Worm (Caenorhabditis elegans) whole organism, late embryonic: ENCODE data around the gene srx-90.

ENCODE experiments used
- C08G9.2 ChIP-seq: sonication (generic microtip); optimal IDR thresholded peaks from 2 replicates; lab custom pipeline; 2016; ENCODE audit warnings: mild to moderate bottlenecking, missing genetic modification characterization, moderate library complexity, missing compliant biosample characterization
- C38D4.7 ChIP-seq: fragments of 200-800 bp; sonication (Bioruptor generic); optimal IDR thresholded peaks from 2 replicates; lab custom pipeline; 2018; ENCODE audit warnings: mild to moderate bottlenecking, missing genetic modification characterization, moderate library complexity, missing compliant biosample characterization
- F13H6.1 ChIP-seq: sonication (generic microtip); optimal IDR thresholded peaks from 2 replicates; lab custom pipeline; 2016; ENCODE audit warnings: missing genetic modification characterization, missing compliant biosample characterization
- K02D7.2 ChIP-seq: sonication (generic microtip); optimal IDR thresholded peaks from 2 replicates; lab custom pipeline; 2017; ENCODE audit warnings: mild to moderate bottlenecking, missing genetic modification characterization, missing compliant biosample characterization
- T23F11.4 ChIP-seq: fragments of 200-800 bp; sonication (Bioruptor generic); optimal IDR thresholded peaks from 2 replicates; lab custom pipeline; 2018; ENCODE audit warnings: mild to moderate bottlenecking, missing genetic modification characterization, missing compliant biosample characterization
- ahr-1 ChIP-seq: sonication (generic microtip); optimal IDR thresholded peaks from 2 replicates; lab custom pipeline; 2016; ENCODE audit warnings: missing genetic modification characterization, missing compliant biosample characterization
- ceh-18 ChIP-seq: sonication (generic microtip); optimal IDR thresholded peaks from 2 replicates; lab custom pipeline; 2016; ENCODE audit warnings: missing genetic modification characterization, missing compliant biosample characterization
- ceh-2 ChIP-seq: sonication (generic microtip); optimal IDR thresholded peaks from 2 replicates; lab custom pipeline; 2016; ENCODE audit warnings: missing genotype, missing genetic modification characterization, missing compliant biosample characterization
- ceh-22 ChIP-seq: sonication (generic microtip); optimal IDR thresholded peaks from 2 replicates; lab custom pipeline; 2017; ENCODE audit warnings: missing biosample characterization, missing genetic modification characterization
- ceh-24 ChIP-seq: sonication (generic microtip); optimal IDR thresholded peaks from 2 replicates; lab custom pipeline; 2016; ENCODE audit warnings: mild to moderate bottlenecking, missing genetic modification characterization, missing compliant biosample characterization
- ceh-34 ChIP-seq: sonication (generic microtip); optimal IDR thresholded peaks from 2 replicates; lab custom pipeline; 2016; ENCODE audit warnings: mild to moderate bottlenecking, missing genetic modification characterization, missing compliant biosample characterization
- che-1 ChIP-seq: sonication (generic microtip); optimal IDR thresholded peaks from 2 replicates; lab custom pipeline; 2016; ENCODE audit warnings: mild to moderate bottlenecking, missing genetic modification characterization, missing compliant biosample characterization
- elt-2 ChIP-seq: sonication (generic microtip); optimal IDR thresholded peaks from 2 replicates; lab custom pipeline; 2016; ENCODE audit warnings: missing genetic modification reagents, missing genetic modification characterization, missing compliant biosample characterization
- elt-4 ChIP-seq: sonication (generic microtip); optimal IDR thresholded peaks from 2 replicates; lab custom pipeline; 2016; ENCODE audit warnings: missing genetic modification characterization, missing compliant biosample characterization
- fkh-10 ChIP-seq: fragments of 150-350 bp; optimal IDR thresholded peaks from 2 replicates; lab custom pipeline; 2014; ENCODE audit warnings: missing biosample characterization, missing genetic modification reagents, missing genetic modification characterization
- hlh-13 ChIP-seq: fragments of 200-800 bp; sonication (Bioruptor generic); optimal IDR thresholded peaks from 2 replicates; lab custom pipeline; 2018; ENCODE audit warnings: mild to moderate bottlenecking, missing genetic modification characterization, missing compliant biosample characterization
- hlh-15 ChIP-seq: sonication (generic microtip); optimal IDR thresholded peaks from 2 replicates; lab custom pipeline; 2016; ENCODE audit warnings: missing genetic modification characterization, missing compliant biosample characterization
- hlh-6 ChIP-seq: sonication (generic microtip); optimal IDR thresholded peaks from 2 replicates; lab custom pipeline; 2016; ENCODE audit warnings: missing genotype, missing genetic modification characterization, missing compliant biosample characterization
- hlh-8 ChIP-seq: sonication (generic microtip); optimal IDR thresholded peaks from 2 replicates; lab custom pipeline; 2016; ENCODE audit warnings: missing genotype, missing genetic modification characterization, missing compliant biosample characterization
- lim-6 ChIP-seq: sonication (generic microtip); optimal IDR thresholded peaks from 2 replicates; lab custom pipeline; 2016; ENCODE audit warnings: missing genetic modification characterization, missing compliant biosample characterization
- lin-11 ChIP-seq: fragments of 200-800 bp; sonication (Bioruptor generic); optimal IDR thresholded peaks from 2 replicates; lab custom pipeline; 2018; ENCODE audit warnings: mild to moderate bottlenecking, missing genetic modification characterization, missing compliant biosample characterization
- nhr-11 ChIP-seq: fragments of 150-350 bp; optimal IDR thresholded peaks from 2 replicates; lab custom pipeline; 2014; ENCODE audit warnings: missing biosample characterization, missing genetic modification characterization
- nhr-232 ChIP-seq: sonication (generic microtip); optimal IDR thresholded peaks from 2 replicates; lab custom pipeline; 2016; ENCODE audit warnings: missing genetic modification characterization, missing compliant biosample characterization
- odd-2 ChIP-seq: sonication (generic microtip); optimal IDR thresholded peaks from 2 replicates; lab custom pipeline; 2017; ENCODE audit warnings: antibody characterized with exemption, mild to moderate bottlenecking, missing genetic modification characterization, missing compliant biosample characterization
- pag-3 ChIP-seq: sonication (generic microtip); optimal IDR thresholded peaks from 2 replicates; lab custom pipeline; 2016; ENCODE audit warnings: missing compliant biosample characterization, missing genetic modification characterization, borderline replicate concordance
- pax-1 ChIP-seq: fragments of 150-350 bp; optimal IDR thresholded peaks from 2 replicates; lab custom pipeline; 2014; ENCODE audit warnings: missing biosample characterization, missing genetic modification characterization
- pha-2 ChIP-seq: sonication (generic microtip); optimal IDR thresholded peaks from 2 replicates; lab custom pipeline; 2017; ENCODE audit warnings: mild to moderate bottlenecking, missing genetic modification characterization, missing compliant biosample characterization
- pha-4 ChIP-seq: fragments of 150-350 bp; optimal IDR thresholded peaks from 2 replicates; lab custom pipeline; 2018; ENCODE audit warnings: missing biosample characterization, missing genetic modification reagents, missing genetic modification characterization
- pqm-1 ChIP-seq: sonication (generic microtip); optimal IDR thresholded peaks from 2 replicates; lab custom pipeline; 2016; ENCODE audit warnings: missing genetic modification characterization, missing compliant biosample characterization
- pros-1 ChIP-seq: fragments of 150-350 bp; optimal IDR thresholded peaks from 2 replicates; lab custom pipeline; 2014; ENCODE audit warnings: missing biosample characterization, missing genetic modification reagents, missing genetic modification characterization
- ref-2 ChIP-seq: sonication (generic microtip); optimal IDR thresholded peaks from 2 replicates; lab custom pipeline; 2016; ENCODE audit warnings: missing genetic modification characterization, missing compliant biosample characterization
- sdc-2 ChIP-seq: sonication (generic microtip); optimal IDR thresholded peaks from 2 replicates; lab custom pipeline; 2016; ENCODE audit warnings: missing genotype, missing genetic modification characterization, missing compliant biosample characterization
- sox-2 ChIP-seq: fragments of 200-800 bp; sonication (Bioruptor generic); IDR thresholded peaks from 2 replicates; pipeline ENCODE4 v1.3.6; 2022; ENCODE audit warnings: missing genetic modification reagents, missing genetic modification characterization, missing compliant biosample characterization
- tbx-2 ChIP-seq: sonication (generic microtip); optimal IDR thresholded peaks from 2 replicates; lab custom pipeline; 2016; ENCODE audit warnings: missing genetic modification characterization, missing compliant biosample characterization
- tbx-7 ChIP-seq: sonication (generic microtip); optimal IDR thresholded peaks from 2 replicates; lab custom pipeline; 2016; ENCODE audit warnings: missing genotype, missing genetic modification characterization, missing compliant biosample characterization
- ttx-3 ChIP-seq: sonication (generic microtip); optimal IDR thresholded peaks from 2 replicates; lab custom pipeline; 2016; ENCODE audit warnings: missing genetic modification reagents, missing genetic modification characterization, missing compliant biosample characterization
- unc-42 ChIP-seq: sonication (generic microtip); optimal IDR thresholded peaks from 2 replicates; lab custom pipeline; 2016; ENCODE audit warnings: missing genotype, missing genetic modification characterization, missing compliant biosample characterization
- zip-5 ChIP-seq: sonication (generic microtip); optimal IDR thresholded peaks from 2 replicates; lab custom pipeline; 2016; ENCODE audit warnings: missing genetic modification characterization, missing compliant biosample characterization
- ztf-16 ChIP-seq: sonication (generic microtip); optimal IDR thresholded peaks from 2 replicates; lab custom pipeline; 2017; ENCODE audit warnings: missing genetic modification characterization, missing compliant biosample characterization

The srx-90 gene

DNA sequence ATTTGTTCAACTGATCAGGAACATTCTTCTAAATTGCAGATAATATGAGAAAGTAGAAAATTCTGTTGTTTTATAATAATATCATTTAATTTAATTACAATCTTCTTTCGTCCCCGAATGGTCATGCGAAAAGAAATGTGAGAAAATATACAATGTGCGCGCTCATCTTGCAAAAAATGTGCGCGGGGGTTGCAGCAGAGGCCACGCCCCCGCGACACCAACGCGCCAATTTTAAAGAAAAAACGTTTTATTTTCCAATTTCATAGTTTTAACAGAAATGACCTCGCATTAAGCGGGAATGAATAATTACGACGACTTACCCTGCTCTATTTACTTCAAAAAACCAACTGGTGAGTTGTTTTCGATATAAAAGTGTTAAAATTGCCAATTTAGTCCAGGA lies 29.6 kb downstream of the srx-90 start, which contains the start of gene sas-5 (continued):
- peak; percentile 83 for TF ChIP-seq che-1
- TF ChIP-seq unc-42 (tag; lab: Kevin White, UChicago), result peak; percentile 42
- no peak for TF ChIP-seq pqm-1
- peak; percentile 72 for TF ChIP-seq ceh-34 (tag; lab: Kevin White, UChicago)
- peak; percentile 80 for TF ChIP-seq hlh-8 (tag; lab: Kevin White, UChicago)
- peak; percentile 5 for TF ChIP-seq hlh-13 (GFP tag; lab: Kevin White, UChicago)
- TF ChIP-seq tbx-7 (tag; lab: Kevin White, UChicago), result peak; percentile 21
- TF ChIP-seq ttx-3 (tag; lab: Kevin White, UChicago), result peak; percentile 85
- TF ChIP-seq odd-2 (tag; lab: Kevin White, UChicago), result peak; percentile 77
- TF ChIP-seq hlh-6 (tag; lab: Kevin White, UChicago), result peak; percentile 36
- peak; percentile 87 for TF ChIP-seq tbx-2 (tag; lab: Kevin White, UChicago)
- TF ChIP-seq F13H6.1 (tag; lab: Kevin White, UChicago), result peak; percentile 59
- TF ChIP-seq ztf-16 (tag; lab: Kevin White, UChicago), result peak; percentile 80
- TF ChIP-seq ceh-22, result no peak
- peak; percentile 71 for TF ChIP-seq C08G9.2
- TF ChIP-seq C38D4.7 (GFP tag; lab: Kevin White, UChicago), result peak; percentile 80
- peak; percentile 62 for TF ChIP-seq pha-2 (tag; lab: Kevin White, UChicago)
- no peak for TF ChIP-seq nhr-11 (tag; lab: Kevin White, UChicago)
- TF ChIP-seq sdc-2 (tag; lab: Kevin White, UChicago), result no peak
- peak; percentile 73 for TF ChIP-seq ref-2 (tag; lab: Kevin White, UChicago)
- peak; percentile 6 for TF ChIP-seq pax-1
- no peak for TF ChIP-seq ceh-18 (tag; lab: Kevin White, UChicago)
- TF ChIP-seq ceh-2 (tag; lab: Kevin White, UChicago), result peak; percentile 78
- no peak for TF ChIP-seq elt-4 (tag; lab: Kevin White, UChicago)
- TF ChIP-seq pag-3 (tag; lab: Kevin White, UChicago), result no peak
- peak; percentile 62 for TF ChIP-seq ahr-1 (tag; lab: Kevin White, UChicago)
- TF ChIP-seq T23F11.4, result peak; percentile 60
- peak; percentile 57 for TF ChIP-seq hlh-15 (tag; lab: Kevin White, UChicago)

DNA sequence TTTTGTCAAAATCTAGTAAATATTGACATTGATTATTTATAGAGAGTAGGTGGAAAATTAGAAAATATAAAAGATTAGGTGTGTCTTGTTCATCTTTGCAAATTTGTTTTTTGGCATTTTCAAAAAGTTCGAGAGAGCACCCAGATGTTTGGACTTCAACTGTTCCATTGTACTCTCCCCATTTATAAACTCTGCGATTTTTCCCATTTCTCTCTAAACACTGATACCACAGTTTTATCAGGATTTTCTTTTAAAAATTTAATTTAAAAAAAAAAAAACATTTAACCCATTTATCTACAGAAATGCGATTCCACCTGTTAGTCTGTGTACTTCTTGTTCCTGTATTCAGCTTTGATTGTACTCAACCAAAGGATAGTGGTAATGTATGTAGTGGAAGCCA lies 32.1 kb downstream of the srx-90 start, which contains the start of gene tag-290:
Gene tag-290 (plus strand): TSS at position 301 of the 400 bp plus-strand sequence.
- TF ChIP-seq pqm-1 (no peak), lim-6 (no peak), K02D7.2 (tag; lab: Kevin White, UChicago) (no peak), che-1 (no peak), ahr-1 (tag; lab: Kevin White, UChicago) (no peak), ttx-3 (tag; lab: Kevin White, UChicago) (no peak), ztf-16 (tag; lab: Kevin White, UChicago) (no peak), ceh-18 (tag; lab: Kevin White, UChicago) (no peak), sox-2 (GFP tag; lab: Robert Waterston, UW) (no peak), lin-11 (tag; lab: Kevin White, UChicago) (no peak), C08G9.2 (no peak)

DNA sequence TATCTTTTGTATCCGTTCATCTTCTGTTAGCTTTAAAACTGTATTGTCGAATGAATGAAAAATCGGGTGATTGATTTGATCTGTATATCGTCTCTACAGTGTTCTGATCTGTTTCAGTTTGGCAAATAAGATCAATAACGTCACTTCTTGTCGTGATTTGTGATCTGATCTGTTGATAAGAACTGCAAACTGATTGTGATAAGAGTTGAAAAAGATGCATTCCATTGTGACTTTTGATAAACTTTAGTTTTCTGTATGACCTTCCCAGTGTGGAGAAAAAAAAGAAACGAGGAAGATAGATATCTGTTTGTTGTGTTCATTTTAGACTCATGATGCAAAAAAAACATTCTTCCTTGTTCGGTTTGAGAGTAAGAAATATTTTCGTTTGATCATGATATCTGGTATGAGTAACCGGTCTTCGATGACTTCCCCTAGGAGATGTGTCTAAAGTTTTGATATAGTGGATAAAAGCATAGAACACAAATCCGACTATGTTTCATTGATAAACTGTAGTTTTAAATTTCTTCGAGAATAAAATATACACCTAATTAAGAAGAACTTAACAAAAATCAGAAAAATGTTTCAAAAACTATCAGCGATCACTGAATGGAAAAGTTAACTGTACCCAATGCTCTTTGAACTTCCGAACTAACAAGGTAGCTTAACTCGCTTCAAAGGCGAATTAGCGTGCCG lies 34.0 kb downstream of the srx-90 start:
- no peak for TF ChIP-seq fkh-10 (GFP tag; lab: Kevin White, UChicago)
- peak; percentile 80 for TF ChIP-seq elt-2

DNA sequence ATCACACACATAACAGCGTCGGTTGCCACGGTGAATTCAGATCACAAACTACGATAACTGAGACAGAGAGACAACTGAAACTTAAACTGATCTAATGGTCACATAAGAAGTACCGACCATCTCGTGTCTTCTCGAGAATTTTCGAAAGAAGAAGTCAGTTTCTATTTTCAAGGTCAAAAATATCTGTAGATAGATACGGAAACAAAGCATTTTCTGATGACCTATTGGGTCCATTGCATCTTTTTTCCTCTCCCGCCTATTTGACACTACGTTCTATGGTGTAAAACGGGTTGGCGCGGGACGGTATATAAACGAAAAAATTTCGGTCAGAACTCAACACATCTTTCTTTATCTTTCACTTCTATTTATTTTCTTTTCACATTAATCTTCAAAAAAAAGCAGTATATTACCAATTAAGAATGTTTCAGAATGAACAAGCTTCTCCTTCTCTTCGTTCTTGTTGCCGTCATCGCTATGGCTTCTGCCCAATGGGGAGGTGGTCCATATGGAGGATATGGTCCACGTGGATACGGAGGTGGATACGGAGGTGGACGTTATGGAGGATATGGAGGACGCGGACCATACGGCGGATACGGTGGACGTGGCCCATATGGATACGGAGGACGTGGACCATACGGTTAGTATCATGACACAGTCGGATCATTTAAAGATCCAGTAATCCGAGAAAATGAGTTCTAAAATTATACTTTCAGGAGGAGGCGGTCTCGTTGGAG lies 35.2 kb downstream of the srx-90 start, which contains the start of gene nlp-24:
Gene nlp-24 (plus strand): TSS at position 429 of the 734 bp plus-strand sequence.
- TF ChIP-seq sdc-2 (tag; lab: Kevin White, UChicago) (no peak), elt-4 (tag; lab: Kevin White, UChicago) (no peak), ceh-18 (tag; lab: Kevin White, UChicago) (no peak), ceh-24 (tag; lab: Kevin White, UChicago) (no peak), ceh-2 (tag; lab: Kevin White, UChicago) (no peak), C38D4.7 (GFP tag; lab: Kevin White, UChicago) (no peak), nhr-232 (tag; lab: Kevin White, UChicago) (no peak), elt-2 (no peak), pros-1 (tag; lab: Kevin White, UChicago) (no peak), fkh-10 (GFP tag; lab: Kevin White, UChicago) (no peak), lim-6 (no peak), pha-4 (tag; lab: Kevin White, UChicago) (no peak), hlh-13 (GFP tag; lab: Kevin White, UChicago) (no peak), zip-5 (tag; lab: Kevin White, UChicago) (no peak), tbx-7 (tag; lab: Kevin White, UChicago) (no peak)
